Fruit fly (Drosophila melanogaster) whole organism, embryonic: Measurements from ENCODE around the gene mAChR-C.
A peak's percentile ranks its signal among the peaks of the same experiment; 100 is the strongest.

Experiments used
- Aef1 ChIP-seq: fragments of 200-800 bp; sonication (Bioruptor generic); IDR thresholded peaks from 3 replicates; pipeline ENCODE4 v1.3.6; 2022; ENCODE audit warnings: missing biosample characterization, missing genetic modification characterization
- CG10321 ChIP-seq: fragments of 200-800 bp; sonication (Bioruptor generic); IDR thresholded peaks from 2 replicates; pipeline ENCODE4 v1.3.6; 2022; ENCODE audit warnings: missing biosample characterization, missing genetic modification characterization
- CG11696 ChIP-seq: fragments of 200-800 bp; sonication (Bioruptor generic); IDR thresholded peaks from 2 replicates; pipeline ENCODE4 v1.3.6; 2022; ENCODE audit warnings: missing biosample characterization, missing genetic modification characterization
- CG13287 ChIP-seq: fragments of 200-800 bp; sonication (Bioruptor generic); IDR thresholded peaks from 2 replicates; pipeline ENCODE4 v1.3.6; 2022; ENCODE audit warnings: missing biosample characterization, missing genetic modification characterization; ENCODE audit not compliant: partially characterized antibody
- CG13296 ChIP-seq: fragments of 200-800 bp; sonication (Bioruptor generic); optimal IDR thresholded peaks from 3 replicates; lab custom pipeline; 2018; ENCODE audit warnings: missing biosample characterization, mild to moderate bottlenecking, missing genetic modification characterization
- CG13424 ChIP-seq: fragments of 200-800 bp; sonication (Bioruptor generic); optimal IDR thresholded peaks from 2 replicates; lab custom pipeline; 2019; ENCODE audit warnings: missing biosample characterization, mild to moderate bottlenecking, missing genetic modification characterization, moderate library complexity
- CG14050 ChIP-seq: fragments of 200-800 bp; sonication (Bioruptor generic); IDR thresholded peaks from 3 replicates; pipeline ENCODE4 v1.3.6; 2022; ENCODE audit warnings: missing biosample characterization, missing genetic modification characterization
- CG16813 ChIP-seq: fragments of 200-800 bp; sonication (Bioruptor generic); IDR thresholded peaks from 3 replicates; pipeline ENCODE4 v1.3.6; 2022; ENCODE audit warnings: missing biosample characterization, missing genetic modification characterization; ENCODE audit not compliant: partially characterized antibody
- CG1832 ChIP-seq: fragments of 200-800 bp; sonication (Bioruptor generic); optimal IDR thresholded peaks from 2 replicates; lab custom pipeline; 2017; ENCODE audit warnings: missing biosample characterization, mild to moderate bottlenecking, missing genetic modification characterization, inconsistent platforms
- CG18476 ChIP-seq: fragments of 200-800 bp; sonication (Bioruptor generic); optimal IDR thresholded peaks from 2 replicates; lab custom pipeline; 2016; ENCODE audit warnings: missing biosample characterization, mild to moderate bottlenecking, missing genetic modification characterization
- CG3065 ChIP-seq: fragments of 200-800 bp; sonication (Bioruptor generic); optimal IDR thresholded peaks from 2 replicates; lab custom pipeline; 2016; ENCODE audit warnings: missing biosample characterization, missing genetic modification characterization
- CG32767 ChIP-seq: fragments of 200-800 bp; sonication (Bioruptor generic); IDR thresholded peaks from 2 replicates; pipeline ENCODE4 v1.3.6; 2022; ENCODE audit warnings: missing biosample characterization, missing genetic modification characterization
- CG3281 ChIP-seq: fragments of 200-800 bp; sonication (Bioruptor generic); optimal IDR thresholded peaks from 3 replicates; lab custom pipeline; 2017; ENCODE audit warnings: missing biosample characterization, mild to moderate bottlenecking, missing genetic modification characterization
- CG33213 ChIP-seq: fragments of 200-800 bp; sonication (Bioruptor generic); optimal IDR thresholded peaks from 3 replicates; lab custom pipeline; 2016; ENCODE audit warnings: missing biosample characterization, missing genetic modification characterization
- CG6272 ChIP-seq: fragments of 200-800 bp; sonication (Bioruptor generic); IDR thresholded peaks from 2 replicates; pipeline ENCODE4 v1.3.6; 2022; ENCODE audit warnings: missing biosample characterization, missing genetic modification characterization
- CG7271 ChIP-seq: fragments of 200-800 bp; sonication (Bioruptor generic); optimal IDR thresholded peaks from 2 replicates; lab custom pipeline; 2018; ENCODE audit warnings: missing biosample characterization, mild to moderate bottlenecking, missing genetic modification characterization, moderate library complexity
- CG7928 ChIP-seq: fragments of 200-800 bp; sonication (Bioruptor generic); optimal IDR thresholded peaks from 2 replicates; lab custom pipeline; 2017; ENCODE audit warnings: missing biosample characterization, mild to moderate bottlenecking, missing genetic modification characterization
- Camta ChIP-seq: fragments of 200-800 bp; sonication (Bioruptor generic); optimal IDR thresholded peaks from 2 replicates; lab custom pipeline; 2016; ENCODE audit warnings: missing biosample characterization, missing genetic modification characterization
- Dll ChIP-seq: fragments of 200-800 bp; sonication (Bioruptor generic); IDR thresholded peaks from 4 replicates; pipeline ENCODE4 v1.3.6; 2022; ENCODE audit warnings: missing biosample characterization, missing genetic modification characterization; ENCODE audit not compliant: partially characterized antibody
- ERR ChIP-seq: fragments of 200-800 bp; sonication (Bioruptor generic); optimal IDR thresholded peaks from 2 replicates; lab custom pipeline; 2016; ENCODE audit warnings: missing biosample characterization, missing genetic modification characterization
- Eip74EF ChIP-seq, 2 experiments: fragments of 200-800 bp in 1 of 2; fragments of >200 bp in 1 of 2; sonication (Bioruptor generic) in 1 of 2; optimal IDR thresholded peaks; 2 replicates each; lab custom pipeline; 2017 to 2019; ENCODE audit warnings: missing biosample characterization in 2 of 2, missing genetic modification characterization in 2 of 2, mild to moderate bottlenecking in 1 of 2, moderate library complexity in 1 of 2
- HLH4C ChIP-seq: fragments of 200-800 bp; sonication (Bioruptor generic); IDR thresholded peaks from 3 replicates; pipeline ENCODE4 v1.3.6; 2022; ENCODE audit warnings: missing biosample characterization, missing genetic modification characterization; ENCODE audit not compliant: partially characterized antibody
- Hmx ChIP-seq: fragments of 200-800 bp; sonication (Bioruptor generic); optimal IDR thresholded peaks from 2 replicates; lab custom pipeline; 2016; ENCODE audit warnings: missing biosample characterization, missing genetic modification characterization
- Lhr ChIP-seq: fragments of 200-800 bp; sonication (Bioruptor generic); optimal IDR thresholded peaks from 3 replicates; lab custom pipeline; 2017; ENCODE audit warnings: mild to moderate bottlenecking, missing biosample characterization, missing genetic modification reagents, missing genetic modification characterization
- Lim3 ChIP-seq: fragments of 200-800 bp; sonication (Bioruptor generic); IDR thresholded peaks from 2 replicates; pipeline ENCODE4 v1.3.6; 2022; ENCODE audit warnings: missing biosample characterization, missing genetic modification characterization
- Mad ChIP-seq: fragments of 200-800 bp; sonication (Bioruptor generic); optimal IDR thresholded peaks from 2 replicates; lab custom pipeline; 2016; ENCODE audit warnings: missing biosample characterization, missing genetic modification characterization
- NC2β ChIP-seq: fragments of 200-800 bp; sonication (Bioruptor generic); optimal IDR thresholded peaks from 2 replicates; lab custom pipeline; 2016; ENCODE audit warnings: missing biosample characterization, missing genetic modification characterization
- Side ChIP-seq: fragments of 200-800 bp; sonication (Bioruptor generic); optimal IDR thresholded peaks from 2 replicates; lab custom pipeline; 2016; ENCODE audit warnings: missing biosample characterization, missing genetic modification characterization
- Sox102F ChIP-seq: fragments of 200-800 bp; sonication (Bioruptor generic); optimal IDR thresholded peaks from 2 replicates; lab custom pipeline; 2018; ENCODE audit warnings: missing biosample characterization, mild to moderate bottlenecking, missing genetic modification characterization, moderate library complexity
- ac ChIP-seq: fragments of 200-800 bp; sonication (Bioruptor generic); optimal IDR thresholded peaks from 3 replicates; lab custom pipeline; 2017; ENCODE audit warnings: missing biosample characterization, mild to moderate bottlenecking, missing genetic modification characterization
- al ChIP-seq: fragments of 200-800 bp; sonication (Bioruptor generic); IDR thresholded peaks from 2 replicates; pipeline ENCODE4 v1.3.6; 2022; ENCODE audit warnings: missing biosample characterization, missing genetic modification characterization
- cg ChIP-seq: fragments of 200-800 bp; sonication (Bioruptor generic); optimal IDR thresholded peaks from 3 replicates; lab custom pipeline; 2019; ENCODE audit warnings: missing biosample characterization, mild to moderate bottlenecking, missing genetic modification characterization, moderate library complexity
- crc ChIP-seq: fragments of 200-800 bp; sonication (Bioruptor generic); optimal IDR thresholded peaks from 2 replicates; lab custom pipeline; 2016; ENCODE audit warnings: missing biosample characterization, missing genetic modification characterization
- esg ChIP-seq: fragments of 200-800 bp; sonication (Bioruptor generic); conservative IDR thresholded peaks from 2 replicates; pipeline ENCODE4 v1.3.6; 2022; ENCODE audit warnings: missing biosample characterization, missing genetic modification characterization
- exex ChIP-seq: fragments of 200-800 bp; sonication (Bioruptor generic); optimal IDR thresholded peaks from 4 replicates; lab custom pipeline; 2018; ENCODE audit warnings: missing biosample characterization, mild to moderate bottlenecking, missing genetic modification characterization, moderate library complexity
- fd102C ChIP-seq: fragments of 200-800 bp; sonication (Bioruptor generic); optimal IDR thresholded peaks from 2 replicates; lab custom pipeline; 2018; ENCODE audit warnings: missing biosample characterization, mild to moderate bottlenecking, missing genetic modification characterization, moderate library complexity
- gcm2 ChIP-seq: fragments of 200-800 bp; sonication (Bioruptor generic); optimal IDR thresholded peaks from 2 replicates; lab custom pipeline; 2016; ENCODE audit warnings: missing biosample characterization, missing genetic modification characterization
- lilli ChIP-seq: fragments of 200-800 bp; sonication (Bioruptor generic); optimal IDR thresholded peaks from 3 replicates; lab custom pipeline; 2016; ENCODE audit warnings: missing biosample characterization, missing genetic modification characterization
- lmd ChIP-seq: fragments of 200-800 bp; sonication (Bioruptor generic); IDR thresholded peaks from 2 replicates; pipeline ENCODE4 v1.3.6; 2022; ENCODE audit warnings: missing biosample characterization, missing genetic modification characterization
- org-1 ChIP-seq: fragments of 200-800 bp; sonication (Bioruptor generic); optimal IDR thresholded peaks from 2 replicates; lab custom pipeline; 2017; ENCODE audit warnings: missing biosample characterization, missing genetic modification characterization
- otp ChIP-seq: fragments of 200-800 bp; sonication (Bioruptor generic); IDR thresholded peaks from 3 replicates; pipeline ENCODE4, ENCODE4 v1.3.6; 2022; ENCODE audit warnings: missing biosample characterization, missing genetic modification characterization
- peb ChIP-seq: fragments of 200-800 bp; sonication (Bioruptor generic); IDR thresholded peaks from 2 replicates; pipeline ENCODE4 v1.3.6; 2022; ENCODE audit warnings: missing biosample characterization, missing genetic modification characterization
- pita ChIP-seq: fragments of 200-800 bp; sonication (Bioruptor generic); optimal IDR thresholded peaks from 2 replicates; lab custom pipeline; 2017; ENCODE audit warnings: missing biosample characterization, mild to moderate bottlenecking, missing genetic modification characterization
- sens-2 ChIP-seq: fragments of 200-800 bp; sonication (Bioruptor generic); IDR thresholded peaks from 2 replicates; pipeline ENCODE4 v1.3.6; 2022; ENCODE audit warnings: missing biosample characterization, missing genetic modification characterization
- slou ChIP-seq: fragments of 200-800 bp; sonication (Bioruptor generic); optimal IDR thresholded peaks from 3 replicates; lab custom pipeline; 2016; ENCODE audit warnings: missing biosample characterization, missing genetic modification characterization
- slp2 ChIP-seq: fragments of 200-800 bp; sonication (Bioruptor generic); optimal IDR thresholded peaks from 2 replicates; lab custom pipeline; 2016; ENCODE audit warnings: missing biosample characterization, missing genetic modification characterization
- toy ChIP-seq: fragments of 200-800 bp; sonication (Bioruptor generic); IDR thresholded peaks from 2 replicates; pipeline ENCODE4 v1.3.6; 2022; ENCODE audit warnings: missing biosample characterization, missing genetic modification characterization
- vnd ChIP-seq: fragments of 200-800 bp; sonication (Bioruptor generic); IDR thresholded peaks from 3 replicates; pipeline ENCODE4 v1.3.6; 2022; ENCODE audit warnings: missing biosample characterization, missing genetic modification characterization; ENCODE audit not compliant: partially characterized antibody
- vvl ChIP-seq: fragments of 200-800 bp; sonication (Bioruptor generic); IDR thresholded peaks from 2 replicates; pipeline ENCODE4 v1.3.6; 2022; ENCODE audit warnings: missing biosample characterization, missing genetic modification characterization
- wdn ChIP-seq: fragments of 200-800 bp; sonication (Bioruptor generic); IDR thresholded peaks from 2 replicates; pipeline ENCODE4 v1.3.6; 2022; ENCODE audit warnings: missing biosample characterization, missing genetic modification characterization
- yki ChIP-seq: fragments of >200 bp; optimal IDR thresholded peaks from 3 replicates; lab custom pipeline; 2018

The mAChR-C gene

dm6 chrX:6852574-6852973 lies 20.1 kb upstream of the mAChR-C start (continued):
- peak; percentile 88 for TF ChIP-seq Mad (GFP tag; lab: Kevin White, UChicago)
- TF ChIP-seq Sox102F (GFP tag; lab: Kevin White, UChicago): peak; percentile 91
- peak; percentile 62 for TF ChIP-seq CG3065 (GFP tag; lab: Kevin White, UChicago)
- TF ChIP-seq crc (GFP tag; lab: Kevin White, UChicago): peak; percentile 88
- TF ChIP-seq Aef1 (GFP tag; lab: Robert Waterston, UW): peak; percentile 87
- TF ChIP-seq org-1 (GFP tag; lab: Kevin White, UChicago): peak; percentile 86
- peak; percentile 71 for TF ChIP-seq exex (tag; lab: Kevin White, UChicago)
- peak; percentile 86 for TF ChIP-seq CG32767 (GFP tag; lab: Robert Waterston, UW)
- peak; percentile 92 for TF ChIP-seq lmd
- TF ChIP-seq ac: peak; percentile 19
- peak; percentile 69 for TF ChIP-seq sens-2 (GFP tag; lab: Robert Waterston, UW)
- TF ChIP-seq gcm2: peak; percentile 72
- TF ChIP-seq yki (lab: Kevin White, UChicago): no peak
- TF ChIP-seq CG16813 (GFP tag; lab: Robert Waterston, UW): no peak
- no peak for TF ChIP-seq CG1832 (GFP tag; lab: Kevin White, UChicago)
- peak; percentile 92 for TF ChIP-seq slp2 (GFP tag; lab: Kevin White, UChicago)
- peak; percentile 94 for TF ChIP-seq CG13424
- peak; percentile 72 for TF ChIP-seq wdn (GFP tag; lab: Robert Waterston, UW)
- TF ChIP-seq NC2β (GFP tag; lab: Kevin White, UChicago): peak; percentile 87
- TF ChIP-seq toy (GFP tag; lab: Robert Waterston, UW): peak; percentile 52; the same call in 1 of the 2 replicates
- TF ChIP-seq lilli (GFP tag; lab: Kevin White, UChicago): peak; percentile 96
- no peak for TF ChIP-seq cg (GFP tag; lab: Kevin White, UChicago)
- TF ChIP-seq Camta (GFP tag; lab: Kevin White, UChicago): peak; percentile 91
- TF ChIP-seq esg (GFP tag; lab: Robert Waterston, UW): peak; percentile 83
- peak; percentile 66 for TF ChIP-seq CG13287 (GFP tag; lab: Robert Waterston, UW)
- peak; percentile 93 for TF ChIP-seq Side (GFP tag; lab: Kevin White, UChicago)
- TF ChIP-seq CG33213 (GFP tag; lab: Kevin White, UChicago): peak; percentile 93
- peak; percentile 53; the same call in 1 of the 2 replicates for TF ChIP-seq CG10321 (GFP tag; lab: Robert Waterston, UW)
- TF ChIP-seq CG7928: peak; percentile 78
- TF ChIP-seq Eip74EF (GFP tag; optimal IDR thresholded peaks at IDR 0.05; lab: Kevin White, UChicago): peak in 1 of 2 experiments; percentile 72
- peak; percentile 90 for TF ChIP-seq CG13296 (GFP tag; lab: Kevin White, UChicago)
- TF ChIP-seq al: peak; percentile 58; the same call in 1 of the 2 replicates
- TF ChIP-seq fd102C: no peak
- peak; percentile 74 for TF ChIP-seq Hmx (GFP tag; lab: Kevin White, UChicago)
- peak; percentile 83 for TF ChIP-seq otp (GFP tag; lab: Robert Waterston, UW)
- TF ChIP-seq vvl (GFP tag; lab: Robert Waterston, UW): peak; percentile 93
- no peak for TF ChIP-seq pita (GFP tag; lab: Kevin White, UChicago)
- peak; percentile 67; the same call in 3 of the 4 replicates for TF ChIP-seq Dll
- peak; percentile 84 for TF ChIP-seq CG14050 (GFP tag; lab: Robert Waterston, UW)
- peak; percentile 60; the same call in 2 of the 3 replicates for TF ChIP-seq HLH4C (GFP tag; lab: Robert Waterston, UW)
- TF ChIP-seq Lhr (GFP tag; lab: Kevin White, UChicago): peak; percentile 83
- 0 out of 2 replicates have a peak, but pooled peaks have one; percentile 38 for TF ChIP-seq Lim3 (GFP tag; lab: Robert Waterston, UW)
- peak; percentile 68 for TF ChIP-seq CG6272 (GFP tag; lab: Robert Waterston, UW)
- peak; percentile 93 for TF ChIP-seq ERR (GFP tag; lab: Kevin White, UChicago)
- peak; percentile 51; the same call in 1 of the 2 replicates for TF ChIP-seq CG11696 (GFP tag; lab: Robert Waterston, UW)
- TF ChIP-seq CG3281: peak; percentile 91
- TF ChIP-seq peb: peak; percentile 71
- peak; percentile 82 for TF ChIP-seq slou
- no peak; the same call in 2 of the 3 replicates for TF ChIP-seq vnd
- TF ChIP-seq CG7271 (tag; lab: Kevin White, UChicago): peak; percentile 42
- TF ChIP-seq CG18476 (GFP tag; lab: Kevin White, UChicago): peak; percentile 89
